Worm (Caenorhabditis elegans): Measurements from ENCODE around the gene perm-5.

DNA sequence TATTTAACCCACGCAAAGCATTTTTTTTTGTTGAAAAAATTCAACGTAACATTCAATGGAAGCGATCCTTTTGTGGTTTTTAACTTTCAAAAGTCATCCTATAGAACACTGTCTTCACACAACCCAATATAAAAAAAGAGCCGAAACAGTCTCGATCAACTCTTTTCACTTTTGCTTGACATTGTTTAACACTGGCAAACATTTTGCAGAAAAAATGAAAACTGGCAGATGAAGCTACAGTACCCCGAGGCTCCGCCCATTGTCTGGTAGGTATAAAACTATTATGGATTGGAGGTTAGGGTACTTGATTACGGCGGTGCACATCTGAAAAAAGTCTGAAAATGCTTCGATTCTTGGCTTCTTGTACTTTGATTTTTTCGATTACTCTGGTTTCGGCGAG, 31.5 kb upstream of the perm-5 start, which contains the start of gene cpg-18:
- TF ChIP-seq ref-1 (GFP tag; conservative IDR thresholded peaks at IDR 0.05) = no peak
- TF ChIP-seq ztf-29 (GFP tag; IDR thresholded peaks at IDR 0.05) = no peak
- no peak for TF ChIP-seq cog-1 (tag; optimal IDR thresholded peaks at IDR 0.05)
- no peak for TF ChIP-seq klf-2 (GFP tag; conservative IDR thresholded peaks at IDR 0.05)
- TF ChIP-seq T22C8.4 (GFP tag; IDR thresholded peaks at IDR 0.05) = no peak
- TF ChIP-seq tab-1 (GFP tag; IDR thresholded peaks at IDR 0.05) = no peak

Data from whole organism, midembryonic.